Worm (Caenorhabditis elegans): ENCODE results near the gene glb-17.

- TF ChIP-seq ama-1 (optimal IDR thresholded peaks at IDR 0.05), result no peak
- no peak for TF ChIP-seq eyg-1 (tag; optimal IDR thresholded peaks at IDR 0.05)
- TF ChIP-seq pha-4 (tag; optimal IDR thresholded peaks at IDR 0.05), result no peak
- TF ChIP-seq elt-2 (tag; optimal IDR thresholded peaks at IDR 0.05), result peak; percentile 54
- no peak for TF ChIP-seq ceh-31 (tag; optimal IDR thresholded peaks at IDR 0.05)
- peak; percentile 5 for TF ChIP-seq madf-2 (tag; optimal IDR thresholded peaks at IDR 0.05)
- TF ChIP-seq ceh-9 (tag; optimal IDR thresholded peaks at IDR 0.05), result no peak
- TF ChIP-seq unc-86 (tag; optimal IDR thresholded peaks at IDR 0.05), result no peak
- TF ChIP-seq npax-4 (tag; optimal IDR thresholded peaks at IDR 0.05), result no peak
- no peak for TF ChIP-seq unc-55 (GFP tag; optimal IDR thresholded peaks at IDR 0.05)
Measured at ce11 chrX:9622609-9623008, 45.8 kb upstream of the glb-17 start.
